Fruit fly (Drosophila melanogaster): ENCODE results near the gene CG31036.

DNA sequence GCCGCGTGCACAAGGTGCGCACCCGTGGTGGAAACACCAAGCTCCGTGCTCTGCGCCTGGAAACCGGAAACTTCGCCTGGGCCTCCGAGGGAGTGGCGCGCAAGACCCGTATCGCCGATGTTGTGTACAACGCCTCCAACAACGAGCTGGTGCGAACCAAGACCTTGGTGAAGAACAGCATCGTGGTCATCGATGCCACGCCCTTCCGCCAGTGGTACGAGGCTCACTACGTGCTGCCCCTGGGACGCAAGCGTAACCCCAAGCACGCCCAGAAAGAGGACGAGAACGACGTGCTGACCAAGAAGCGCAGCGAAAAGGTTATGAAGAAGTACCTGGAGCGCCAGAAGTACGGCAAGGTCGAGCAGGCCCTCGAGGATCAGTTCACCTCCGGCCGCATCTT lies 45.1 kb upstream of the CG31036 start:
- TF ChIP-seq Dif (GFP tag; optimal IDR thresholded peaks at IDR 0.05; ENCODE audit: partially characterized antibody) (no peak), fru (GFP tag; optimal IDR thresholded peaks at IDR 0.05) (no peak), Abd-B (GFP tag; optimal IDR thresholded peaks at IDR 0.05) (no peak), foxo (GFP tag; optimal IDR thresholded peaks at IDR 0.05) (no peak), HLH106 (tag; optimal IDR thresholded peaks at IDR 0.05) (no peak), Hr78 (GFP tag; optimal IDR thresholded peaks at IDR 0.05) (no peak), Dfd (GFP tag; optimal IDR thresholded peaks at IDR 0.05) (no peak), br (GFP tag; optimal IDR thresholded peaks at IDR 0.05) (no peak), psq (GFP tag; optimal IDR thresholded peaks at IDR 0.05) (no peak), Sp1 (GFP tag; optimal IDR thresholded peaks at IDR 0.05) (no peak), pan (optimal IDR thresholded peaks at IDR 0.05) (no peak), woc (GFP tag; optimal IDR thresholded peaks at IDR 0.05) (no peak)
